Worm (Caenorhabditis elegans): ENCODE data around the gene W07A12.8.

The W07A12.8 gene

DNA sequence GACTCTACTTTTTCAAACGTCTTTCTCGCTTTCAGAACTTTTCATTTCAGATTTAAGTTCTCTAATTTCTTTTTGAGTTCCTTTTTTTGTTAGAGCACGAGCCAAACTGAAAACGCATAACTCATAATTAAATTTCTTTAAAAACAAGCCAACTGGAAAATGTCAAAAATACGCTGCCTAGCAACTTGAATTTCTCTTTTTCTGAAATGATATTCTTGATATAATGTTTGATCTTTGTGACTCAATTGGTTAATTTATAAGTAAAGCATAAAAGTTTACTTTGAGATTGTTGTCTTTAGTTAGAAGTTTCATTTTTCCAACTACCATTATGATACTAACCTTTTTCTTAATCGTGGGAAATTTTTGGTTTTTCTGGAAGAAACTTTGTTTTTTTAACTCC, 24.5 kb downstream of the W07A12.8 start:
- TF ChIP-seq unc-120 (tag; optimal IDR thresholded peaks at IDR 0.05; ENCODE audit: poor library complexity, severe bottlenecking) (no peak), ztf-11 (tag; optimal IDR thresholded peaks at IDR 0.05) (no peak), bed-3 (GFP tag; optimal IDR thresholded peaks at IDR 0.05) (no peak), mab-5 (tag; optimal IDR thresholded peaks at IDR 0.05) (no peak), M03D4.4 (tag; optimal IDR thresholded peaks at IDR 0.05) (no peak), snpc-4 (tag; optimal IDR thresholded peaks at IDR 0.05) (no peak), ces-1 (GFP tag; optimal IDR thresholded peaks at IDR 0.05) (no peak), nhr-237 (tag; optimal IDR thresholded peaks at IDR 0.05) (no peak), ceh-43 (GFP tag; optimal IDR thresholded peaks at IDR 0.05) (no peak), sem-2 (GFP tag; optimal IDR thresholded peaks at IDR 0.05) (no peak), mep-1 (tag; optimal IDR thresholded peaks at IDR 0.05) (no peak), ham-2 (GFP tag; optimal IDR thresholded peaks at IDR 0.05) (no peak), nhr-12 (tag; optimal IDR thresholded peaks at IDR 0.05) (no peak), cnd-1 (tag; optimal IDR thresholded peaks at IDR 0.05) (no peak), lin-13 (tag; optimal IDR thresholded peaks at IDR 0.05) (no peak), drap-1 (GFP tag; optimal IDR thresholded peaks at IDR 0.05) (no peak), ceh-39 (tag; optimal IDR thresholded peaks at IDR 0.05) (no peak)

DNA sequence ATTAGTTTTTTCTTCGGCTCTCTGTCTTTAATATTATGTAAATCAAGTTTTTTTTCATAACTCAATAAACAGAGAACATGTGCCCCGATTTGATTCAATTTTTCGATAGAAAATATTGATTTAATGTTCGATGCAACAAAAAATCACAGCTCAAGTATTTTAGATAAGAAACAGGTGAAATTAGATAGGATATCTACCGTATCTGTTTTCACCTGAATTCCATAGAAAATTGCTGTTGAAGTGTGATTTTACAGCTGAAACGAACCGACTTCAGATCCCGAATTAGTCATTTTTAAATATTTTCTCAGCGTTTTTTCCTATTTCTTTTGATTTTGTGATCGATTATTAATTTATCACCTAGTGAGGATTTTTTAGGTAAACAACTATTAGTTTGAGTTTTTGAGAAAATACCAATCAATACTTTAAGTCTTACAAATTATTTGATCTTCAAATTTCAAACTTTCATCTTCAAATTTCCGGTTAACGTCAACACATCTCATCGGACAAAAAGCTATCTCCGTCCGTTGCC, 26.4 kb downstream of the W07A12.8 start, which contains the start of gene Y9C2UA.1:
Gene Y9C2UA.1 (plus strand): TSS at position 479 of the 529 bp plus-strand sequence.
- TF ChIP-seq unc-62 (GFP tag; optimal IDR thresholded peaks at IDR 0.05) (no peak), blmp-1 (tag; optimal IDR thresholded peaks at IDR 0.05) (no peak), nhr-237 (tag; optimal IDR thresholded peaks at IDR 0.05) (no peak), ztf-11 (tag; optimal IDR thresholded peaks at IDR 0.05) (no peak), sptf-1 (tag; optimal IDR thresholded peaks at IDR 0.05) (no peak), ceh-83 (GFP tag; optimal IDR thresholded peaks at IDR 0.05) (no peak), zip-8 (tag; optimal IDR thresholded peaks at IDR 0.05) (no peak), lin-13 (tag; optimal IDR thresholded peaks at IDR 0.05) (no peak), flh-1 (GFP tag; optimal IDR thresholded peaks at IDR 0.05) (no peak), M03D4.4 (tag; optimal IDR thresholded peaks at IDR 0.05) (no peak)

DNA sequence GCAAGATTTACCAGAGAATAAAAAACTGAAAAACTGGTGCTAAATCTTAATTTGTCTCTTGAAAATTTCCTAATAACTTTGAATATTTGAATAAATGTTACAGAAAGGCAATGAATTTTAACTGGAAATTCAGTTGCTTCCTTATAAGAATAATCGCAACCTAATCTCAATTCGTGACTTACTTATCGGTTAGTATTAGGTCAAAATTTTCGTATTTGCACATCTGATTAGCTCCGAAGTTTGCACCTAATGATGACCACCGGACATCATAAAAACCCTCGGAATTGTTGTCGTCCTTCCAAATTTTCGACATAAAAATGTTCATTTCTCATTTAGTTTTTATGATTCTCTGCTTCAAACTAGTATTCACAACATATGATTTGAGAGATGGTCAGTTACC, 27.8 kb downstream of the W07A12.8 start, which contains the start of gene C16D2.3:
Gene C16D2.3 (plus strand): TSS at position 301 of the 400 bp plus-strand sequence.
- TF ChIP-seq flh-1 (GFP tag; optimal IDR thresholded peaks at IDR 0.05) (no peak), sem-2 (GFP tag; optimal IDR thresholded peaks at IDR 0.05) (no peak), elt-1 (tag; optimal IDR thresholded peaks at IDR 0.05; ENCODE audit: borderline replicate concordance, insufficient read depth) (no peak), nhr-76 (tag; optimal IDR thresholded peaks at IDR 0.05) (no peak), lin-13 (tag; optimal IDR thresholded peaks at IDR 0.05) (no peak), elt-3 (tag; optimal IDR thresholded peaks at IDR 0.05) (no peak), drap-1 (GFP tag; optimal IDR thresholded peaks at IDR 0.05) (no peak), lin-32 (GFP tag; optimal IDR thresholded peaks at IDR 0.05) (no peak), lsy-2 (tag; optimal IDR thresholded peaks at IDR 0.05) (no peak), blmp-1 (tag; optimal IDR thresholded peaks at IDR 0.05) (no peak)

DNA sequence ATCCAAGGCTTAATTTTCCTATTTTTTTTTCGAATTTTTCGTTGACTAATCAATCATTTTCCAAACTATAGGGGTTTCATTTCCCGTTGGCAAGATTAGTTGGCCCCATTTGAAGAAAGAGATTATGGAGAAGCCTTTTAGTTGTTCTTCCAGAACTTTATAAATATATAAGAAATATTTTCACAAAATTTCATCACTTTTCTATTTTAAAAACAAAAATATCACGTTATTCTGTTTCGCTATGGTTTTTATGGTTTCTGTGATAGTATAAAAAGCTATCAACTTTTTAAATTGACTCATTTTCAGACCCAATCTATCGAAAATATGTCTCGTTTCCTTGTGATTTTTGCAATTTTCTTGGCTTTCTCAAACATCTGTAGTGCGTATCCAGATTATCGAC, 29.7 kb downstream of the W07A12.8 start, which contains the start of gene nlp-78:
Gene nlp-78 (plus strand): TSS at position 301 of the 400 bp plus-strand sequence.
- TF ChIP-seq unc-39 (tag; optimal IDR thresholded peaks at IDR 0.05) (no peak), nhr-28 (tag; optimal IDR thresholded peaks at IDR 0.05) (no peak), pha-4 (tag; optimal IDR thresholded peaks at IDR 0.05) (no peak)

DNA sequence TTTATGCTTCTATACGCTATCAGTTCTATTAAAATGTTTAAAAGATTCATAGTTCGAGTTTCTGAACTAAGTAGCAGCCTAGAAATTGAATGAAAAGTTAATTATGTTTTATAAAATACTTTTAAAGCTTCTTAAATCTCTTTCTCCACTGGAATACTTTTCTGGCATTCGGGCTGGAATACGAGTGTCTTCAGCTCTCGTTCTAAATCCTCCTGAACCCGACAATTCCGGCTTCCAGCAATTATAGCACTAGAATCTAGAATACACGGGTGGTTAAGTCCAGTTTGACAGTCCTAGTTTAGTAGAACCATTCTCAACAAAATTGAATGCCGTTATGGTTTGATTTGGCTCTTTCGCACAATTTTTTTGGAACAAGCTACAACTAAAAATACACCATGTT, 33.3 kb downstream of the W07A12.8 start:
- no peak for TF ChIP-seq drap-1 (GFP tag; optimal IDR thresholded peaks at IDR 0.05)

DNA sequence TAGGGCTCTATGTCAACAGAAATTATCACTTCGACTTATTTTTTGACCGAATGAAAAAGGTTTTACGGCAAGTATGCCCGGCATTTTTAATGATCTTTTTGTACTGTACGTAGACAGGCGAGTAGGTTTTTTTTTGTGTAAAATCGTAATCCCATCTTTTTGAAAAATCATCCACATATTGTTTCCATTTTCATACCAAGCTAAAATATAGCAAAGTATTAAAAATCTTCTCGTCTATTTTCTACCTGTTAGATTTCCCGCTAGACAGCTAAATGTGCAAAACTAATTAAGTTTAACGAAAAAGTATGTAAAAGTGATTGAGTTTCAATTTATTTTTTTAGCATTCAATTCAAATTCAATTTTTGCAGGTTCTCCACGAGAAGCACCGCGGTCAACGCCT, 34.2 kb downstream of the W07A12.8 start, which contains the start of gene C16D2.1:
Gene C16D2.1 (plus strand): TSS at position 301 of the 400 bp plus-strand sequence.
- TF ChIP-seq blmp-1 (tag; optimal IDR thresholded peaks at IDR 0.05) = no peak
- TF ChIP-seq unc-39 (tag; optimal IDR thresholded peaks at IDR 0.05) = no peak
- TF ChIP-seq unc-120 (tag; optimal IDR thresholded peaks at IDR 0.05; ENCODE audit: poor library complexity, severe bottlenecking) = no peak

Data from whole organism, mixed stage, embryonic.